Fruit fly (Drosophila melanogaster) whole organism, pupa: ENCODE results near the gene SelG.

Source experiments
- CG10348 ChIP-seq: fragments of 200-800 bp; sonication (Bioruptor generic); IDR thresholded peaks from 2 replicates; pipeline ENCODE4 v1.3.6; 2022; ENCODE audit warnings: missing biosample characterization, missing genetic modification characterization
- CG12605 ChIP-seq: fragments of 200-800 bp; sonication (Bioruptor generic); IDR thresholded peaks from 2 replicates; pipeline ENCODE4 v1.3.6; 2022; ENCODE audit warnings: missing biosample characterization, missing genetic modification characterization
- CG13204 ChIP-seq: fragments of 200-800 bp; sonication (Bioruptor generic); optimal IDR thresholded peaks from 2 replicates; lab custom pipeline; 2018; ENCODE audit warnings: missing biosample characterization, mild to moderate bottlenecking, missing genetic modification characterization, moderate library complexity
- CG14655 ChIP-seq: fragments of 200-800 bp; sonication (Bioruptor generic); optimal IDR thresholded peaks from 3 replicates; lab custom pipeline; 2017; ENCODE audit warnings: mild to moderate bottlenecking, missing biosample characterization, missing genetic modification reagents, missing genetic modification characterization
- CG15710 ChIP-seq: fragments of 200-800 bp; sonication (Bioruptor generic); optimal IDR thresholded peaks from 2 replicates; lab custom pipeline; 2018; ENCODE audit warnings: missing biosample characterization, mild to moderate bottlenecking, missing genetic modification characterization, moderate library complexity
- CG17806 ChIP-seq: fragments of 200-800 bp; sonication (Bioruptor generic); optimal IDR thresholded peaks from 2 replicates; lab custom pipeline; 2018; ENCODE audit warnings: missing biosample characterization, mild to moderate bottlenecking, missing genetic modification characterization, moderate library complexity
- CG32121 ChIP-seq: fragments of 200-800 bp; sonication (Bioruptor generic); IDR thresholded peaks from 2 replicates; pipeline ENCODE4 v1.3.6; 2022; ENCODE audit warnings: missing biosample characterization, missing genetic modification characterization
- CG34367 ChIP-seq: fragments of 200-800 bp; sonication (Bioruptor generic); optimal IDR thresholded peaks from 2 replicates; lab custom pipeline; 2018; ENCODE audit warnings: missing biosample characterization, mild to moderate bottlenecking, missing genetic modification characterization
- CG4496 ChIP-seq: fragments of 200-800 bp; sonication (Bioruptor generic); IDR thresholded peaks from 3 replicates; pipeline ENCODE4 v1.3.6; 2022; ENCODE audit warnings: missing biosample characterization, missing genetic modification characterization
- CG8159 ChIP-seq: fragments of 200-800 bp; sonication (Bioruptor generic); optimal IDR thresholded peaks from 3 replicates; lab custom pipeline; 2018; ENCODE audit warnings: missing biosample characterization, mild to moderate bottlenecking, missing genetic modification characterization, moderate library complexity
- CG8301 ChIP-seq: fragments of 200-800 bp; sonication (Bioruptor generic); optimal IDR thresholded peaks from 2 replicates; lab custom pipeline; 2018; ENCODE audit warnings: missing biosample characterization, mild to moderate bottlenecking, missing genetic modification characterization
- CG9948 ChIP-seq: fragments of 200-800 bp; sonication (Bioruptor generic); optimal IDR thresholded peaks from 2 replicates; lab custom pipeline; 2018; ENCODE audit warnings: missing biosample characterization, mild to moderate bottlenecking, missing genetic modification characterization, moderate library complexity
- D1 ChIP-seq: fragments of 200-800 bp; sonication (Bioruptor generic); optimal IDR thresholded peaks from 2 replicates; lab custom pipeline; 2018; ENCODE audit warnings: missing biosample characterization, mild to moderate bottlenecking, missing genetic modification characterization, moderate library complexity
- EcR ChIP-seq: fragments of 200-800 bp; sonication (Bioruptor generic); optimal IDR thresholded peaks from 3 replicates; lab custom pipeline; 2019; ENCODE audit warnings: missing biosample characterization, missing genetic modification characterization, mild to moderate bottlenecking, moderate library complexity, missing genetic modification reagents
- Ets98B ChIP-seq: fragments of 200-800 bp; sonication (Bioruptor generic); IDR thresholded peaks from 2 replicates; pipeline ENCODE4 v1.3.6; 2022; ENCODE audit warnings: missing biosample characterization, missing genetic modification characterization
- Pif1A ChIP-seq: fragments of 200-800 bp; sonication (Bioruptor generic); optimal IDR thresholded peaks from 3 replicates; lab custom pipeline; 2016; ENCODE audit warnings: missing biosample characterization, missing genetic modification characterization
- Pif1B ChIP-seq: fragments of 200-800 bp; sonication (Bioruptor generic); optimal IDR thresholded peaks from 3 replicates; lab custom pipeline; 2016; ENCODE audit warnings: missing biosample characterization, missing genetic modification characterization
- Snoo ChIP-seq: fragments of 200-800 bp; sonication (Bioruptor generic); optimal IDR thresholded peaks from 3 replicates; lab custom pipeline; 2017; ENCODE audit warnings: missing biosample characterization, mild to moderate bottlenecking, missing genetic modification characterization, inconsistent platforms
- fd96Ca ChIP-seq: fragments of 200-800 bp; sonication (Bioruptor generic); IDR thresholded peaks from 3 replicates; pipeline ENCODE4 v1.3.6; 2022; ENCODE audit warnings: missing biosample characterization, missing genetic modification characterization
- gl ChIP-seq: fragments of 200-800 bp; sonication (Bioruptor generic); optimal IDR thresholded peaks from 2 replicates; lab custom pipeline; 2018; ENCODE audit warnings: missing biosample characterization, mild to moderate bottlenecking, missing genetic modification characterization
- rn ChIP-seq: fragments of 200-800 bp; sonication (Bioruptor generic); IDR thresholded peaks from 2 replicates; pipeline ENCODE4 v1.3.6; 2022; ENCODE audit warnings: missing biosample characterization, missing genetic modification characterization

Gene SelG

dm6 chrX:11858439-11858813 lies 28.7 kb upstream of the SelG start:
- TF ChIP-seq CG10348: no peak
- TF ChIP-seq Pif1B (GFP tag; lab: Kevin White, UChicago): no peak
- TF ChIP-seq CG8159 (tag; lab: Kevin White, UChicago): no peak
- TF ChIP-seq CG13204 (GFP tag; lab: Kevin White, UChicago): no peak
- TF ChIP-seq fd96Ca (GFP tag; lab: Robert Waterston, UW): no peak

dm6 chrX:11868866-11869265 lies 18.2 kb upstream of the SelG start, which contains the start of the genes Nrd1 and CG1847:
Nrd1 (minus strand) TSS chrX:11868893.
CG1847 (plus strand) TSS chrX:11869170.
- TF ChIP-seq CG13204 (GFP tag; lab: Kevin White, UChicago) (no peak), CG9948 (no peak), gl (tag; lab: Kevin White, UChicago) (no peak), CG8159 (tag; lab: Kevin White, UChicago) (no peak), EcR (GFP tag; lab: Kevin White, UChicago) (no peak), D1 (no peak), CG15710 (no peak), CG8301 (tag; lab: Kevin White, UChicago) (no peak), Snoo (tag; lab: Kevin White, UChicago) (no peak), Ets98B (no peak), CG17806 (tag; lab: Kevin White, UChicago) (no peak), CG32121 (GFP tag; lab: Robert Waterston, UW) (no peak), CG34367 (tag; lab: Kevin White, UChicago) (no peak), CG10348 (no peak), CG12605 (GFP tag; lab: Robert Waterston, UW) (no peak), Pif1A (GFP tag; lab: Kevin White, UChicago) (no peak)

DNA sequence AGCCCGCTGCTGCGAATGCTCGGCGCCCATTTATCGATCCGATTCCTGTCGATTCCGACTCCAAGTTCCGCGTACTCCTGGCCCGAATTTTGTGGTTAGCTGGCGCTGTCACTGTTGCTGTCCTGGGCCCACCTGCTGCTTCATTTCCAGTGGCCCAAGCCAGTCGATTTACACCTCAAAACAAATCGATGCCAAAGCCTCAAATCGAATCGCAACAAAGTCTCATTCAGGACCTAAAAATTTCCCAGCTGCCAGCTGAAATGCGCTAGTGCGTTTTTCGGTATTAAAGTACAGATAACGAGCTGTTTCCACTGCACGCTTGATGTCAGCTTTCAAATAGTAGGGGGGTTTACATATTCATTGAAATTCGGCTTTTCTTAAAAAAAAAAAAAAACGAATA lies 14.6 kb upstream of the SelG start, which contains the start of gene BORCS5:
TSS of gene BORCS5 (minus strand) at position 263 of the 400 bp plus-strand sequence.
- TF ChIP-seq Ets98B (no peak), CG34367 (tag; lab: Kevin White, UChicago) (no peak), Pif1A (GFP tag; lab: Kevin White, UChicago) (no peak), CG12605 (GFP tag; lab: Robert Waterston, UW) (no peak), CG13204 (GFP tag; lab: Kevin White, UChicago) (no peak), CG9948 (no peak), Snoo (tag; lab: Kevin White, UChicago) (no peak), CG8301 (tag; lab: Kevin White, UChicago) (no peak), CG8159 (tag; lab: Kevin White, UChicago) (no peak), gl (tag; lab: Kevin White, UChicago) (no peak), CG14655 (GFP tag; lab: Kevin White, UChicago) (no peak), CG32121 (GFP tag; lab: Robert Waterston, UW) (no peak), CG4496 (GFP tag; lab: Robert Waterston, UW) (no peak), Pif1B (GFP tag; lab: Kevin White, UChicago) (no peak), EcR (GFP tag; lab: Kevin White, UChicago) (no peak), CG15710 (no peak), rn (GFP tag; lab: Robert Waterston, UW) (no peak), CG17806 (tag; lab: Kevin White, UChicago) (no peak), fd96Ca (GFP tag; lab: Robert Waterston, UW) (no peak), D1 (no peak)

DNA sequence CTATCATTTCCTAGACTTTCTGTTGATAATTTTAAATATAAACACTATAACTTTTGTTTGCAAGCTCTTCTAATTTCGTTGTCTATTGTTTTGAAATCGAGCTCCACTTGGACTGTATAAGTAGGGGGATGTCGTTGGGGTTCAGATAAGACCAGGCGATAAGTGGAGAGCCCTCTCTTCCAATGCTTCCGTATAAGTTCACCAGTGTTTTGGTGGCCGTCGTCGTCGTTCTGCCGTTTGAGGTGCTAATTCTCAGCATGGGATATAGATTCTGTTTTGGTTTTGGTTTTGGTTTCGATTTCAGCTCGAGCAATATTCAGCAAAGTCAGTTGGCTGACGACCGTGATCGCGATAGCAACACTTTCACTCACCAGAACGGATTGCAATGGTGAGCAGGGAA lies 14.0 kb upstream of the SelG start, which contains the start of gene CG15739:
TSS of gene CG15739 (plus strand) at position 204 of the 400 bp plus-strand sequence.
- TF ChIP-seq Pif1B (GFP tag; lab: Kevin White, UChicago) (no peak), CG34367 (tag; lab: Kevin White, UChicago) (no peak), CG8159 (tag; lab: Kevin White, UChicago) (no peak), Snoo (tag; lab: Kevin White, UChicago) (no peak), CG14655 (GFP tag; lab: Kevin White, UChicago) (no peak), CG4496 (GFP tag; lab: Robert Waterston, UW) (no peak), CG10348 (no peak), CG9948 (no peak)

dm6 chrX:11875146-11875830 lies 11.8 kb upstream of the SelG start:
- TF ChIP-seq CG4496 (GFP tag; lab: Robert Waterston, UW) (no peak), Ets98B (no peak)

DNA sequence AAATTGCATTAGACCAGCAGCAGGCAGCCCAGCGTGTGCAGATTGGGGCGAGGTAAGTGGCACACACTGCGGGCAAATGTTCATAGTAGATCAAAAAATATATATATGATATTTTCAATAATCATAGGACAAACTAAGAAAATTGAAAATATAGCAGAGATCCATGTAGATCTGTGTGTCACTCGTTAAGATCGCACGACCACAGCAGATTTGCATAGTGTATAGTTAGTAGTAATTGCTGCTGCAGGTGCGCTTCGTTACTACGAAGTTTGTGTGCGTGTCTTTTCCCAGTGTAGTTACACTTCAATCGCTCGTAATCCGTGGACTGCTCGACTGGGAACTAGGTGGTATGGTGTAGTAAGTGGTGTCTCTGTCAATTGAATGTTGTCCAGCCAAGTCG lies 9.9 kb upstream of the SelG start, which contains the start of gene CG10352:
TSS of gene CG10352 (minus strand) at position 4 of the 400 bp plus-strand sequence.
- TF ChIP-seq CG32121 (GFP tag; lab: Robert Waterston, UW): 0 out of 2 replicates have a peak, but pooled peaks have one; percentile 35
- peak; percentile 61 for TF ChIP-seq CG4496 (GFP tag; lab: Robert Waterston, UW)
- peak; percentile 44; the same call in 1 of the 3 replicates for TF ChIP-seq fd96Ca (GFP tag; lab: Robert Waterston, UW)
- TF ChIP-seq CG8159 (tag; lab: Kevin White, UChicago): no peak
- TF ChIP-seq CG8301 (tag; lab: Kevin White, UChicago): no peak
- TF ChIP-seq CG17806 (tag; lab: Kevin White, UChicago): no peak
